Worm (Caenorhabditis elegans) whole organism, young adult: ENCODE data around the gene col-90.

Experiments
- C06A6.2 ChIP-seq: fragments of 200-800 bp; sonication (Bioruptor generic); conservative IDR thresholded peaks from 2 replicates; pipeline ENCODE4 v1.3.6; 2022; ENCODE audit warnings: missing genetic modification characterization, missing compliant biosample characterization
- F23B12.7 ChIP-seq: sonication (generic microtip); optimal IDR thresholded peaks from 2 replicates; lab custom pipeline; 2017; ENCODE audit warnings: missing genetic modification characterization, mild to moderate bottlenecking, missing compliant biosample characterization, antibody characterized with exemption, moderate library complexity; ENCODE audit not compliant: insufficient read depth
- F33H1.4 ChIP-seq: fragments of 200-800 bp; sonication (Bioruptor generic); IDR thresholded peaks from 2 replicates; pipeline ENCODE4 v1.3.6; 2022; ENCODE audit warnings: missing genetic modification reagents, missing genetic modification characterization, missing compliant biosample characterization
- K11D2.4 ChIP-seq: fragments of 200-800 bp; sonication (Bioruptor generic); IDR thresholded peaks from 2 replicates; pipeline ENCODE4 v1.3.6; 2022; ENCODE audit warnings: missing genetic modification reagents, missing genetic modification characterization, missing compliant biosample characterization
- K12H6.12 ChIP-seq: fragments of 200-800 bp; sonication (Bioruptor generic); optimal IDR thresholded peaks from 2 replicates; lab custom pipeline; 2018; ENCODE audit warnings: mild to moderate bottlenecking, missing genetic modification characterization, missing compliant biosample characterization
- Y53F4B.3 ChIP-seq: fragments of 200-800 bp; sonication (Bioruptor generic); IDR thresholded peaks from 2 replicates; pipeline ENCODE4 v1.3.6; 2022; ENCODE audit warnings: missing genetic modification reagents, missing genetic modification characterization, missing compliant biosample characterization
- Y53G8AR.9 ChIP-seq: fragments of 200-800 bp; sonication (Bioruptor generic); conservative IDR thresholded peaks from 2 replicates; pipeline ENCODE4 v1.3.6; 2022; ENCODE audit warnings: missing genetic modification reagents, missing genetic modification characterization, missing compliant biosample characterization
- Y67H2A.10 ChIP-seq: fragments of 200-800 bp; sonication (Bioruptor generic); conservative IDR thresholded peaks from 2 replicates; pipeline ENCODE4 v1.3.6; 2022; ENCODE audit warnings: missing genetic modification reagents, missing genetic modification characterization, missing compliant biosample characterization
- Y79H2A.3 ChIP-seq: fragments of 200-800 bp; sonication (Bioruptor generic); conservative IDR thresholded peaks from 2 replicates; pipeline ENCODE4 v1.3.6; 2022; ENCODE audit warnings: missing genetic modification reagents, missing genetic modification characterization, missing compliant biosample characterization
- aptf-3 ChIP-seq: fragments of 200-800 bp; sonication (Bioruptor generic); IDR thresholded peaks from 2 replicates; pipeline ENCODE4 v1.3.6; 2022; ENCODE audit warnings: missing genetic modification characterization, missing compliant biosample characterization
- attf-3 ChIP-seq: fragments of 200-800 bp; sonication (Bioruptor generic); conservative IDR thresholded peaks from 2 replicates; pipeline ENCODE4 v1.3.6; 2022; ENCODE audit warnings: missing genetic modification reagents, missing genetic modification characterization, missing compliant biosample characterization
- bed-2 ChIP-seq: fragments of 200-800 bp; sonication (Bioruptor generic); IDR thresholded peaks from 2 replicates; pipeline ENCODE4 v1.3.6; 2022; ENCODE audit warnings: missing genetic modification reagents, missing genetic modification characterization, missing compliant biosample characterization
- cebp-2 ChIP-seq: fragments of 200-800 bp; sonication (Bioruptor generic); IDR thresholded peaks from 2 replicates; pipeline ENCODE4 v1.3.6; 2022; ENCODE audit warnings: missing genetic modification characterization, missing compliant biosample characterization
- ceh-79 ChIP-seq: sonication (generic microtip); optimal IDR thresholded peaks from 2 replicates; lab custom pipeline; 2017; ENCODE audit warnings: mild to moderate bottlenecking, missing genetic modification characterization, missing compliant biosample characterization
- ceh-91 ChIP-seq: fragments of 200-800 bp; sonication (Bioruptor generic); IDR thresholded peaks from 2 replicates; pipeline ENCODE4 v1.3.6; 2022; ENCODE audit warnings: missing genetic modification reagents, missing genetic modification characterization, missing compliant biosample characterization
- chd-7 ChIP-seq: sonication (generic microtip); optimal IDR thresholded peaks from 2 replicates; lab custom pipeline; 2016; ENCODE audit warnings: mild to moderate bottlenecking, missing genetic modification characterization, moderate library complexity, missing compliant biosample characterization
- die-1 ChIP-seq: sonication (generic microtip); optimal IDR thresholded peaks from 2 replicates; lab custom pipeline; 2016; ENCODE audit warnings: missing genotype, mild to moderate bottlenecking, missing genetic modification characterization, missing compliant biosample characterization
- egrh-3 ChIP-seq: fragments of 200-800 bp; sonication (Bioruptor generic); IDR thresholded peaks from 2 replicates; pipeline ENCODE4 v1.3.6; 2022; ENCODE audit warnings: missing genetic modification reagents, missing genetic modification characterization, missing compliant biosample characterization
- ekl-4 ChIP-seq: fragments of 200-800 bp; sonication (Bioruptor generic); IDR thresholded peaks from 2 replicates; pipeline ENCODE4 v1.3.6; 2022; ENCODE audit warnings: missing genetic modification reagents, missing genetic modification characterization, missing compliant biosample characterization
- fkh-3 ChIP-seq: sonication (generic microtip); optimal IDR thresholded peaks from 2 replicates; lab custom pipeline; 2016; ENCODE audit warnings: mild to moderate bottlenecking, missing genetic modification characterization, missing compliant biosample characterization
- hmg-1.2 ChIP-seq: fragments of 200-800 bp; sonication (Bioruptor generic); IDR thresholded peaks from 2 replicates; pipeline ENCODE4 v1.3.6; 2022; ENCODE audit warnings: missing genetic modification reagents, missing genetic modification characterization, missing compliant biosample characterization
- lag-1 ChIP-seq: fragments of 200-800 bp; sonication (Bioruptor generic); IDR thresholded peaks from 2 replicates; pipeline ENCODE4 v1.3.6; 2022; ENCODE audit warnings: missing genetic modification reagents, missing genetic modification characterization, missing compliant biosample characterization
- let-526 ChIP-seq: fragments of 200-800 bp; sonication (Bioruptor generic); IDR thresholded peaks from 2 replicates; pipeline ENCODE4 v1.3.6; 2022; ENCODE audit warnings: missing genetic modification reagents, missing genetic modification characterization, missing compliant biosample characterization
- lin-26 ChIP-seq: fragments of 200-800 bp; sonication (Bioruptor generic); IDR thresholded peaks from 2 replicates; pipeline ENCODE4 v1.3.6; 2022; ENCODE audit warnings: missing genetic modification reagents, missing genetic modification characterization, missing compliant biosample characterization
- lin-40 ChIP-seq: sonication (generic microtip); optimal IDR thresholded peaks from 2 replicates; lab custom pipeline; 2016; ENCODE audit warnings: missing genetic modification characterization, mild to moderate bottlenecking, missing compliant biosample characterization, missing genotype, missing genetic modification reagents
- lin-54 ChIP-seq: fragments of 200-800 bp; sonication (Bioruptor generic); optimal IDR thresholded peaks from 2 replicates; lab custom pipeline; 2018; ENCODE audit warnings: mild to moderate bottlenecking, missing genetic modification characterization, missing compliant biosample characterization
- lsl-1 ChIP-seq: fragments of 200-800 bp; sonication (Bioruptor generic); optimal IDR thresholded peaks from 2 replicates; lab custom pipeline; 2018; ENCODE audit warnings: mild to moderate bottlenecking, missing genetic modification characterization, moderate library complexity, missing compliant biosample characterization
- madf-6 ChIP-seq: fragments of 200-800 bp; sonication (Bioruptor generic); IDR thresholded peaks from 2 replicates; pipeline ENCODE4 v1.3.6; 2022; ENCODE audit warnings: missing genetic modification reagents, missing genetic modification characterization, missing compliant biosample characterization
- mel-28 ChIP-seq: sonication (generic microtip); optimal IDR thresholded peaks from 2 replicates; lab custom pipeline; 2016; ENCODE audit warnings: borderline replicate concordance, mild to moderate bottlenecking, missing genetic modification characterization, missing compliant biosample characterization
- nfya-1 ChIP-seq: sonication (generic microtip); optimal IDR thresholded peaks from 2 replicates; lab custom pipeline; 2017; ENCODE audit warnings: antibody characterized with exemption, missing compliant biosample characterization, missing genetic modification characterization, borderline replicate concordance; ENCODE audit not compliant: insufficient read depth
- nhr-120 ChIP-seq: fragments of 200-800 bp; sonication (Bioruptor generic); IDR thresholded peaks from 2 replicates; pipeline ENCODE4 v1.3.6; 2022; ENCODE audit warnings: missing genetic modification characterization, missing compliant biosample characterization
- nhr-179 ChIP-seq: sonication (generic microtip); optimal IDR thresholded peaks from 2 replicates; lab custom pipeline; 2016; ENCODE audit warnings: mild to moderate bottlenecking, missing genetic modification characterization, missing compliant biosample characterization
- nhr-80 ChIP-seq: sonication (generic microtip); optimal IDR thresholded peaks from 2 replicates; lab custom pipeline; 2016; ENCODE audit warnings: missing genetic modification characterization, missing compliant biosample characterization
- nhr-90 ChIP-seq: sonication (generic microtip); optimal IDR thresholded peaks from 2 replicates; lab custom pipeline; 2016; ENCODE audit warnings: missing genotype, mild to moderate bottlenecking, missing genetic modification characterization, missing compliant biosample characterization
- rcor-1 ChIP-seq: fragments of 200-800 bp; sonication (Bioruptor generic); IDR thresholded peaks from 2 replicates; pipeline ENCODE4 v1.3.6; 2022; ENCODE audit warnings: missing genetic modification reagents, missing genetic modification characterization, missing compliant biosample characterization
- rec-8 ChIP-seq, 2 experiments: sonication (generic microtip); optimal IDR thresholded peaks; 2 replicates each; lab custom pipeline; 2016; ENCODE audit warnings: mild to moderate bottlenecking in 2 of 2, missing genetic modification characterization in 2 of 2, missing genetic modification reagents in 2 of 2, missing genotype in 2 of 2, missing biosample characterization in 1 of 2, missing compliant biosample characterization in 1 of 2, moderate library complexity in 1 of 2
- repo-1 ChIP-seq: sonication (generic microtip); optimal IDR thresholded peaks from 2 replicates; lab custom pipeline; 2017; ENCODE audit warnings: mild to moderate bottlenecking, missing genetic modification characterization, missing compliant biosample characterization
- rpc-1 ChIP-seq, 2 experiments: fragments of 150-350 bp in 1 of 2; sonication (generic microtip) in 1 of 2; optimal IDR thresholded peaks; 2 replicates each; lab custom pipeline; 2014 to 2018; ENCODE audit warnings: missing biosample characterization in 1 of 2, missing genetic modification characterization in 1 of 2, missing genetic modification reagents in 1 of 2, missing genotype in 1 of 2
- sdz-38 ChIP-seq: sonication (generic microtip); optimal IDR thresholded peaks from 2 replicates; lab custom pipeline; 2016; ENCODE audit warnings: missing genotype, missing genetic modification characterization, missing compliant biosample characterization
- snpc-3.4 ChIP-seq: sonication (generic microtip); optimal IDR thresholded peaks from 2 replicates; lab custom pipeline; 2017; ENCODE audit warnings: missing genetic modification characterization, mild to moderate bottlenecking, missing compliant biosample characterization, antibody characterized with exemption, moderate library complexity, missing genotype, missing genetic modification reagents
- snpc-4 ChIP-seq, 5 experiments: fragments of 150-350 bp in 1 of 5; sonication (generic microtip) in 4 of 5; optimal IDR thresholded peaks; 2 replicates each; lab custom pipeline; 2014 to 2018; ENCODE audit warnings: missing genetic modification characterization in 5 of 5, missing biosample characterization in 3 of 5, antibody characterized with exemption in 2 of 5, mild to moderate bottlenecking in 2 of 5, missing compliant biosample characterization in 2 of 5, missing genotype in 2 of 5, moderate library complexity in 2 of 5, missing genetic modification reagents in 1 of 5
- somi-1 ChIP-seq: fragments of 200-800 bp; sonication (Bioruptor generic); optimal IDR thresholded peaks from 2 replicates; lab custom pipeline; 2018; ENCODE audit warnings: mild to moderate bottlenecking, missing genetic modification characterization, missing compliant biosample characterization
- tbx-9 ChIP-seq: sonication (generic microtip); optimal IDR thresholded peaks from 2 replicates; lab custom pipeline; 2016; ENCODE audit warnings: borderline replicate concordance, missing genetic modification characterization, inconsistent platforms, missing compliant biosample characterization
- xnd-1 ChIP-seq: sonication (generic microtip); optimal IDR thresholded peaks from 2 replicates; lab custom pipeline; 2016; ENCODE audit warnings: missing genotype, missing genetic modification reagents, missing genetic modification characterization, missing compliant biosample characterization
- ztf-18 ChIP-seq: sonication (generic microtip); optimal IDR thresholded peaks from 2 replicates; lab custom pipeline; 2016; ENCODE audit warnings: missing genotype, mild to moderate bottlenecking, missing genetic modification characterization, missing compliant biosample characterization
- ztf-25 ChIP-seq: fragments of 200-800 bp; sonication (Bioruptor generic); IDR thresholded peaks from 2 replicates; pipeline ENCODE4 v1.3.6; 2022; ENCODE audit warnings: missing genetic modification reagents, missing genetic modification characterization, missing compliant biosample characterization
- ztf-26 ChIP-seq: sonication (generic microtip); optimal IDR thresholded peaks from 2 replicates; lab custom pipeline; 2017; ENCODE audit warnings: missing genetic modification characterization, missing compliant biosample characterization
- ztf-28 ChIP-seq: fragments of 200-800 bp; sonication (Bioruptor generic); IDR thresholded peaks from 2 replicates; pipeline ENCODE4 v1.3.6; 2022; ENCODE audit warnings: missing genetic modification reagents, missing genetic modification characterization, missing compliant biosample characterization

Gene col-90

DNA sequence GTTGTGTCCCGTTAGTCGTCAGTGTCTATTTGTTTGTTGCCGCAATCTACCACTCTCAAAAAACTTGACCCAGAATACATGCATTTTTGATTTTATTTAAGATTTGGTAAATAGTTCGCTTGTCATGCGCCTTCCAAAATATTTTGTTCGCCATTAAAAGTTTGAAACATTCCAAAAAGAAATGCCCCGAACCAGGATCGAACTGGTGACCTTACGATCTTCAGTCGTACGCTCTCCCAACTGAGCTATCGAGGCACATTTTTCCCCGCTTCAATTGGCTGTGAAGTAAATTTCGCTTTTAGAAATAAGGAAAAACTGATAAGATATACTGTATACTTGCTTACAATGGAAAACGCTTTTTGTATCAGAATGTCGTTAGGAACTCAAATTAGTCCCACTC, 29.7 kb downstream of the col-90 start:
- peak; percentile 61; the same call in 1 of the 2 replicates for TF ChIP-seq madf-6 (GFP tag; lab: Robert Waterston, UW)
- TF ChIP-seq nhr-179 = no peak
- no peak for TF ChIP-seq nhr-90 (tag; lab: Kevin White, UChicago)
- no peak for TF ChIP-seq snpc-4 (GFP tag; optimal IDR thresholded peaks at IDR 0.05; lab: Kevin White, UChicago)
- TF ChIP-seq snpc-4 (tag; optimal IDR thresholded peaks at IDR 0.05; lab: Kevin White, UChicago) = no peak
- TF ChIP-seq egrh-3 = no peak
- no peak for TF ChIP-seq ztf-25
- no peak for TF ChIP-seq sdz-38 (tag; lab: Kevin White, UChicago)
- TF ChIP-seq ztf-28 (GFP tag; lab: Robert Waterston, UW) = no peak
- no peak for TF ChIP-seq mel-28 (tag; lab: Kevin White, UChicago)
- no peak for TF ChIP-seq cebp-2
- no peak for TF ChIP-seq F33H1.4 (GFP tag; lab: Robert Waterston, UW)
- TF ChIP-seq die-1 (tag; lab: Kevin White, UChicago) = peak; percentile 17
- TF ChIP-seq let-526 (GFP tag; lab: Robert Waterston, UW) = no peak
- no peak for TF ChIP-seq somi-1 (GFP tag; lab: Kevin White, UChicago)
- TF ChIP-seq tbx-9 (tag; lab: Kevin White, UChicago) = no peak
- peak; percentile 60 for TF ChIP-seq rpc-1 (optimal IDR thresholded peaks at IDR 0.05; lab: Kevin White, UChicago)
- peak; percentile 68 for TF ChIP-seq rpc-1 (tag; optimal IDR thresholded peaks at IDR 0.05; lab: Kevin White, UChicago)
- TF ChIP-seq ceh-91 (GFP tag; lab: Robert Waterston, UW) = no peak
- no peak for TF ChIP-seq bed-2 (GFP tag; lab: Robert Waterston, UW)
- no peak for TF ChIP-seq nfya-1
- no peak for TF ChIP-seq nhr-120 (GFP tag; lab: Robert Waterston, UW)
- no peak for TF ChIP-seq Y53F4B.3 (GFP tag; lab: Robert Waterston, UW)
- TF ChIP-seq Y53G8AR.9 (GFP tag; lab: Robert Waterston, UW) = no peak
- 0 out of 2 replicates have a peak, but pooled peaks have one; percentile 20 for TF ChIP-seq rcor-1 (GFP tag; lab: Robert Waterston, UW)
- no peak for TF ChIP-seq ceh-79
- TF ChIP-seq lin-40 = no peak
- no peak for TF ChIP-seq K12H6.12 (tag; lab: Kevin White, UChicago)
- TF ChIP-seq rec-8 (tag; optimal IDR thresholded peaks at IDR 0.05; lab: Kevin White, UChicago) = no peak
- TF ChIP-seq chd-7 (tag; lab: Kevin White, UChicago) = no peak
- TF ChIP-seq F23B12.7 = no peak
- 0 out of 2 replicates have a peak, but pooled peaks have one; percentile 13 for TF ChIP-seq aptf-3 (GFP tag; lab: Robert Waterston, UW)
- no peak for TF ChIP-seq fkh-3
- TF ChIP-seq hmg-1.2 (GFP tag; lab: Robert Waterston, UW) = no peak
- TF ChIP-seq lsl-1 (GFP tag; lab: Kevin White, UChicago) = peak; percentile 7
- TF ChIP-seq ekl-4 (GFP tag; lab: Robert Waterston, UW) = peak; percentile 47; the same call in 1 of the 2 replicates
- TF ChIP-seq K11D2.4 = no peak
- TF ChIP-seq snpc-3.4 = no peak
- TF ChIP-seq C06A6.2 (GFP tag; lab: Robert Waterston, UW) = no peak
- peak; percentile 26 for TF ChIP-seq lin-54 (GFP tag; lab: Kevin White, UChicago)
- TF ChIP-seq lin-26 (GFP tag; lab: Robert Waterston, UW) = peak; percentile 66
- TF ChIP-seq ztf-26 (tag; lab: Kevin White, UChicago) = peak; percentile 13
- TF ChIP-seq attf-3 = no peak
- no peak for TF ChIP-seq lag-1 (GFP tag; lab: Robert Waterston, UW)
- TF ChIP-seq Y67H2A.10 (GFP tag; lab: Robert Waterston, UW) = no peak
- TF ChIP-seq repo-1 (tag; lab: Kevin White, UChicago) = no peak
- peak; percentile 10 for TF ChIP-seq nhr-80 (tag; lab: Kevin White, UChicago)
- TF ChIP-seq ztf-18 (tag; lab: Kevin White, UChicago) = peak; percentile 35
- no peak for TF ChIP-seq xnd-1 (tag; lab: Kevin White, UChicago)
- no peak for TF ChIP-seq Y79H2A.3 (GFP tag; lab: Robert Waterston, UW)
